Fruit fly (Drosophila melanogaster): ENCODE measurements around the gene Syn1.

DNA sequence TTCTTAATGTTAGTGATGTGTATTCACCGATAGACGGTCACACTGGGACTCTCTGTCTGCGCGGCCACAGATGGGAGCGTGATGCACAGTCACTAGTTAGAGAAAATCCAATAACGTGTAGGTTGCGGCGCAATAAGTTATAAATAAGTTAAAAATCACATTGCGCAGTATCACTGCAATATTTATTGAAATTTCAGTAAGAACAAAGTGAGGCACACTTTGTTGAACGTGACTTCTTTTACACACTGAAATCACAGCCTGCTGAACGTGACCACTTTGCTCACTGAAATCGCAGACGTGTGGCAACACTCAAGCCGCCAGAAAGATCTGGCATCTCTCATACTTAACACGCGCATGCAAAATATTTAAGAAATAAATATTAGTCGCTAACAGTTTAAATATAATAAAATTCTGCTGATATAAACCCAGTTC is 41.7 kb downstream of the Syn1 start, which contains the start of the genes CG11247 and Polr2H:
- TF ChIP-seq CG10631 (GFP tag; optimal IDR thresholded peaks at IDR 0.05) (peak; percentile 91), OdsH (GFP tag; optimal IDR thresholded peaks at IDR 0.05) (peak; percentile 93), vri (GFP tag; optimal IDR thresholded peaks at IDR 0.05) (peak; percentile 70), eg (GFP tag; IDR thresholded peaks at IDR 0.05) (peak; percentile 87)

All from whole organism, prepupa.